Worm (Caenorhabditis elegans): Measurements from ENCODE around the gene F38A6.5.

The F38A6.5 gene

ce11 chrV:20785050-20785847 is 11.7 kb upstream of the F38A6.5 start (continued):
- no peak for TF ChIP-seq Y116A8C.19 (tag; optimal IDR thresholded peaks at IDR 0.05; ENCODE audit: borderline replicate concordance)
- TF ChIP-seq lin-15B (tag; optimal IDR thresholded peaks at IDR 0.05) = no peak

- TF ChIP-seq Y116A8C.19 (tag; optimal IDR thresholded peaks at IDR 0.05; ENCODE audit: borderline replicate concordance) (no peak), efl-1 (optimal IDR thresholded peaks at IDR 0.05) (no peak), efl-1 (GFP tag; optimal IDR thresholded peaks at IDR 0.05 in 1 of 2) (peak in 1 of 2 experiments; percentile 30)
These were observed 10.1 kb upstream of the F38A6.5 start for ce11 chrV:20783642-20784041.

- no peak for TF ChIP-seq lir-3 (tag; optimal IDR thresholded peaks at IDR 0.05; ENCODE audit: poor library complexity)
- TF ChIP-seq unc-130 (tag; optimal IDR thresholded peaks at IDR 0.05) = no peak
- peak; percentile 27 for TF ChIP-seq skn-1 (tag; optimal IDR thresholded peaks at IDR 0.05)
- TF ChIP-seq swsn-7 (tag; optimal IDR thresholded peaks at IDR 0.05) = peak; percentile 72
- TF ChIP-seq C34B4.2 (tag; optimal IDR thresholded peaks at IDR 0.05) = no peak
- peak; percentile 93 for TF ChIP-seq lin-14 (GFP tag; optimal IDR thresholded peaks at IDR 0.05)
- peak; percentile 11 for TF ChIP-seq nhr-11 (tag; optimal IDR thresholded peaks at IDR 0.05)
- TF ChIP-seq rnt-1 (tag; optimal IDR thresholded peaks at IDR 0.05) = peak; percentile 1
- TF ChIP-seq isw-1 (GFP tag; IDR thresholded peaks at IDR 0.05) = peak; percentile 30
- peak; percentile 74 for TF ChIP-seq tbx-2 (tag; optimal IDR thresholded peaks at IDR 0.05)
- no peak for TF ChIP-seq grh-1 (GFP tag; IDR thresholded peaks at IDR 0.05)
- peak; percentile 84 for TF ChIP-seq nhr-20 (tag; optimal IDR thresholded peaks at IDR 0.05)
- no peak for TF ChIP-seq F16B12.6 (tag; optimal IDR thresholded peaks at IDR 0.05)
- no peak for TF ChIP-seq nhr-76 (tag; optimal IDR thresholded peaks at IDR 0.05)
- peak; percentile 93 for TF ChIP-seq fkh-8 (tag; optimal IDR thresholded peaks at IDR 0.05)
- TF ChIP-seq ceh-82 (tag; optimal IDR thresholded peaks at IDR 0.05) = peak; percentile 23 to 84 (median 38)
- peak in 1 of 3 experiments; percentile 38 for TF ChIP-seq dpl-1 (GFP tag; optimal IDR thresholded peaks at IDR 0.05)
- no peak for TF ChIP-seq nhr-77 (tag; optimal IDR thresholded peaks at IDR 0.05)
- TF ChIP-seq aly-2 (tag; optimal IDR thresholded peaks at IDR 0.05) = peak; percentile 27
- no peak for TF ChIP-seq ceh-88 (GFP tag; IDR thresholded peaks at IDR 0.05)
- no peak for TF ChIP-seq elt-2 (tag; optimal IDR thresholded peaks at IDR 0.05)
- TF ChIP-seq snpc-4 (tag; optimal IDR thresholded peaks at IDR 0.05) = no peak
- no peak for TF ChIP-seq hlh-4 (tag; optimal IDR thresholded peaks at IDR 0.05)
- TF ChIP-seq lin-35 (GFP tag; optimal IDR thresholded peaks at IDR 0.05) = peak in 1 of 2 experiments; percentile 33
- TF ChIP-seq nhr-28 (tag; optimal IDR thresholded peaks at IDR 0.05) = no peak
- no peak for TF ChIP-seq Y116A8C.19 (tag; optimal IDR thresholded peaks at IDR 0.05; ENCODE audit: borderline replicate concordance)
- peak; percentile 56 for TF ChIP-seq mep-1 (tag; optimal IDR thresholded peaks at IDR 0.05)
- TF ChIP-seq C16A3.4 (tag; optimal IDR thresholded peaks at IDR 0.05) = no peak
- peak; percentile 73 for TF ChIP-seq unc-86 (tag; optimal IDR thresholded peaks at IDR 0.05)
- peak; percentile 84 for TF ChIP-seq ces-1 (GFP tag; optimal IDR thresholded peaks at IDR 0.05)
- TF ChIP-seq ceh-63 (GFP tag; optimal IDR thresholded peaks at IDR 0.05) = no peak
- TF ChIP-seq unc-30 (tag; optimal IDR thresholded peaks at IDR 0.05) = no peak
- TF ChIP-seq sox-4 (tag; optimal IDR thresholded peaks at IDR 0.05) = peak; percentile 0
- TF ChIP-seq nhr-12 (tag; optimal IDR thresholded peaks at IDR 0.05) = no peak
- no peak for TF ChIP-seq sup-37 (GFP tag; optimal IDR thresholded peaks at IDR 0.05)
- TF ChIP-seq xbp-1 (tag; optimal IDR thresholded peaks at IDR 0.05) = peak; percentile 34
- no peak for TF ChIP-seq egl-27 (tag; optimal IDR thresholded peaks at IDR 0.05)
- no peak for TF ChIP-seq fkh-4 (tag; optimal IDR thresholded peaks at IDR 0.05; ENCODE audit: borderline replicate concordance)
- TF ChIP-seq mef-2 (tag; optimal IDR thresholded peaks at IDR 0.05) = peak; percentile 52
- TF ChIP-seq efl-3 (GFP tag; optimal IDR thresholded peaks at IDR 0.05) = no peak
- peak; percentile 97 for TF ChIP-seq fkh-10 (GFP tag; optimal IDR thresholded peaks at IDR 0.05)
- peak; percentile 40 for TF ChIP-seq ceh-8 (GFP tag; optimal IDR thresholded peaks at IDR 0.05)
- no peak for TF ChIP-seq aha-1 (tag; optimal IDR thresholded peaks at IDR 0.05)
- peak; percentile 18 for TF ChIP-seq irx-1 (tag; optimal IDR thresholded peaks at IDR 0.05)
- no peak for TF ChIP-seq sptf-1 (tag; optimal IDR thresholded peaks at IDR 0.05)
These were observed 8.6 kb upstream of the F38A6.5 start for ce11 chrV:20782188-20782587.

Data from whole organism, L1 larva.